Worm (Caenorhabditis elegans): ENCODE data around the gene sws-1.
A peak's percentile ranks its signal among the peaks of the same experiment; 100 is the strongest.

Gene sws-1

DNA sequence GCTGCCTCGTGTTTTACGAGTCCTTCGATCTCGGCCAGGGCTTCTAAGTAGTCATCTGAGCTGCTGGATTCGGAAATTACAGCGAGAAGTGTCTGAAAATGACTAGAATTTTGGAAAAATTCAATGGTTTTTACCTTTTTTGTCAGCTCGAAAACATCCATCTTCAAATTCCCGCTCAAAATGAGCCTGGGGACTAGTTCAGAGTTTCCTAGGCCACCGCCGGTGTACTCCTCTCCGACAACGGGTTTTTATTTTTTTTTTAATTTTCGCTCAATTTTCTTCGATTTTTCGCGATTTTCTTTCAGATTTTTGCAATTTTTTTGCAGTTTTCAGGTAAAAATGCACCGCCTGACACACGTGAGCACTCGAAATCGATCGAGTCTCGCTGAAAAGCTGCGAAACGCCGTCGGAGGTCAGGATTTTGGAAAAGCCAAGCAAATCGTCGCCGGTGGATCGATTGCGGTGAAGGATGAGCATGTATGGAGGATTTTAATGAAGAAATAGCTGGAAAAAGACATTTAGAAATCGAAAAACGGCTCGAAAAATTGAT, at the start of gene sws-1, which contains the start of gene mrps-35:
sws-1 (minus strand) TSS at position 500 of the 550 bp plus-strand sequence.
mrps-35 (plus strand) TSS at position 327 of the 550 bp plus-strand sequence.
- TF ChIP-seq nhr-47 (tag; optimal IDR thresholded peaks at IDR 0.05) (peak; percentile 92), unc-130 (tag; optimal IDR thresholded peaks at IDR 0.05) (no peak), ceh-82 (tag; optimal IDR thresholded peaks at IDR 0.05) (peak; percentile 20 to 79 (median 68)), hlh-4 (tag; optimal IDR thresholded peaks at IDR 0.05) (peak; percentile 56), zag-1 (tag; optimal IDR thresholded peaks at IDR 0.05) (no peak), ces-1 (GFP tag; optimal IDR thresholded peaks at IDR 0.05) (no peak), grh-1 (GFP tag; IDR thresholded peaks at IDR 0.05) (peak; percentile 69), mdl-1 (tag; optimal IDR thresholded peaks at IDR 0.05) (no peak), unc-86 (tag; optimal IDR thresholded peaks at IDR 0.05) (peak; percentile 72), snu-23 (GFP tag; optimal IDR thresholded peaks at IDR 0.05) (peak; percentile 85), fkh-10 (GFP tag; optimal IDR thresholded peaks at IDR 0.05) (no peak), sup-37 (GFP tag; optimal IDR thresholded peaks at IDR 0.05) (peak; percentile 21), efl-1 (optimal IDR thresholded peaks at IDR 0.05) (peak; percentile 72 to 95), efl-1 (GFP tag; optimal IDR thresholded peaks at IDR 0.05 in 1 of 2) (peak; percentile 94 to 99), Y116A8C.19 (tag; optimal IDR thresholded peaks at IDR 0.05; ENCODE audit: borderline replicate concordance) (peak; percentile 70), fkh-4 (tag; optimal IDR thresholded peaks at IDR 0.05; ENCODE audit: borderline replicate concordance) (peak; percentile 96), xbp-1 (tag; optimal IDR thresholded peaks at IDR 0.05) (peak; percentile 82), lin-15B (tag; optimal IDR thresholded peaks at IDR 0.05) (peak; percentile 34), unc-30 (tag; optimal IDR thresholded peaks at IDR 0.05) (no peak), zip-4 (GFP tag; optimal IDR thresholded peaks at IDR 0.05) (no peak), hlh-17 (GFP tag; optimal IDR thresholded peaks at IDR 0.05; ENCODE audit: borderline replicate concordance) (no peak), C34B4.2 (tag; optimal IDR thresholded peaks at IDR 0.05) (no peak), blmp-1 (tag; optimal IDR thresholded peaks at IDR 0.05) (peak; percentile 43), rnt-1 (tag; optimal IDR thresholded peaks at IDR 0.05) (peak; percentile 99), nhr-12 (tag; optimal IDR thresholded peaks at IDR 0.05) (no peak), nhr-90 (tag; optimal IDR thresholded peaks at IDR 0.05; ENCODE audit: poor library complexity) (peak; percentile 91), elt-2 (tag; optimal IDR thresholded peaks at IDR 0.05) (peak; percentile 59), jun-1 (tag; optimal IDR thresholded peaks at IDR 0.05) (peak; percentile 3), lin-13 (GFP tag; optimal IDR thresholded peaks at IDR 0.05) (peak; percentile 69), ceh-90 (tag; optimal IDR thresholded peaks at IDR 0.05) (peak; percentile 98), sox-4 (tag; optimal IDR thresholded peaks at IDR 0.05) (peak; percentile 87), lin-14 (GFP tag; optimal IDR thresholded peaks at IDR 0.05) (no peak), skn-1 (tag; optimal IDR thresholded peaks at IDR 0.05) (peak; percentile 47), vab-15 (tag; optimal IDR thresholded peaks at IDR 0.05) (peak; percentile 20), unc-62 (GFP tag; optimal IDR thresholded peaks at IDR 0.05) (no peak), ceh-8 (GFP tag; optimal IDR thresholded peaks at IDR 0.05) (peak; percentile 76), aha-1 (tag; optimal IDR thresholded peaks at IDR 0.05) (no peak), hpl-2 (GFP tag; optimal IDR thresholded peaks at IDR 0.05) (no peak), mab-9 (GFP tag; IDR thresholded peaks at IDR 0.05) (peak; percentile 81), mep-1 (tag; optimal IDR thresholded peaks at IDR 0.05) (peak; percentile 76), nhr-77 (tag; optimal IDR thresholded peaks at IDR 0.05) (no peak), nhr-85 (tag) (peak; percentile 94), ztf-11 (tag; optimal IDR thresholded peaks at IDR 0.05) (peak in 1 of 2 experiments; percentile 95), sptf-1 (tag; optimal IDR thresholded peaks at IDR 0.05) (no peak), F16B12.6 (tag; optimal IDR thresholded peaks at IDR 0.05) (no peak), fkh-8 (tag; optimal IDR thresholded peaks at IDR 0.05) (peak; percentile 76), efl-3 (GFP tag; optimal IDR thresholded peaks at IDR 0.05) (peak; percentile 17), pqm-1 (tag; optimal IDR thresholded peaks at IDR 0.05) (no peak), egl-13 (tag; optimal IDR thresholded peaks at IDR 0.05) (peak; percentile 81), ceh-63 (GFP tag; optimal IDR thresholded peaks at IDR 0.05) (no peak), nhr-71 (tag; optimal IDR thresholded peaks at IDR 0.05) (peak; percentile 89), tbx-2 (tag; optimal IDR thresholded peaks at IDR 0.05) (peak; percentile 92), irx-1 (tag; optimal IDR thresholded peaks at IDR 0.05) (peak; percentile 95)

All from whole organism, L1 larva.